Worm (Caenorhabditis elegans) whole organism, L4/young adult: ENCODE measurements around the gene C10A4.3.

Source experiments
- W03F9.2 ChIP-seq: fragments of 150-350 bp; optimal IDR thresholded peaks from 2 replicates; lab custom pipeline; 2014; ENCODE audit warnings: missing biosample characterization, missing genetic modification characterization
- dao-5 ChIP-seq: sonication (generic microtip); optimal IDR thresholded peaks from 2 replicates; lab custom pipeline; 2016; ENCODE audit warnings: missing genotype, missing genetic modification characterization, moderate library complexity, missing compliant biosample characterization

DNA sequence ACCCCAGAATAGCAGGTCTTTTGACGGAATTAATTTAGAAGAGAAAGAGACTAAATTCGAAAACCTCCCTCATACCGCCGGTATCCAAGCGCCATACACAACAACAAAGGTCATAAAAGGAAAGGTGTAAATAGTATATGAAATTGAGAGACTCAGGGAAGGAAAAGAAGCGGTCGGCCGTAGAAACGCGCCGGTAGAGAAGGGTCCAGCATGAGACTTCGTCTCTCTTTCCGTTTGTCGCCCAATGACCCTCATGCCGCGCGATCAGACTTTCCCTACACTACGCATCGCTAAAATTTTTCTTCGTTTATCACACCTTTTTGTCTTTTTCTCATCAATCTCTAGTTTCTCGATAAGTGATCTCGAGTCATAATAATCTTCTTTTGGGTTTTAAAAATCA lies 25.0 kb downstream of the C10A4.3 start:
- TF ChIP-seq W03F9.2 (tag; lab: Kevin White, UChicago) (no peak), dao-5 (tag; lab: Kevin White, UChicago) (no peak)
